Worm (Caenorhabditis elegans) whole organism, L2 larva: ENCODE data around the gene C11H1.5.

Experiments
- ZK546.5 ChIP-seq: sonication (generic microtip); optimal IDR thresholded peaks from 2 replicates; lab custom pipeline; 2017; ENCODE audit warnings: missing biosample characterization, missing genetic modification characterization
- fos-1 ChIP-seq: fragments of 150-350 bp; optimal IDR thresholded peaks from 2 replicates; lab custom pipeline; 2014; ENCODE audit warnings: missing biosample characterization, missing genetic modification characterization
- mdl-1 ChIP-seq, 2 experiments: fragments of 150-350 bp in 1 of 2; sonication (generic microtip) in 1 of 2; optimal IDR thresholded peaks; 2 replicates each; lab custom pipeline; 2017; ENCODE audit warnings: missing biosample characterization in 2 of 2, missing genetic modification characterization in 2 of 2
- nhr-11 ChIP-seq: fragments of 150-350 bp; optimal IDR thresholded peaks from 2 replicates; lab custom pipeline; 2014; ENCODE audit warnings: missing biosample characterization, missing genetic modification characterization
- nhr-12 ChIP-seq: fragments of 150-350 bp; optimal IDR thresholded peaks from 2 replicates; lab custom pipeline; 2014; ENCODE audit warnings: missing biosample characterization, missing genetic modification characterization
- nhr-237 ChIP-seq: fragments of 150-350 bp; optimal IDR thresholded peaks from 2 replicates; lab custom pipeline; 2014; ENCODE audit warnings: missing biosample characterization, missing genetic modification characterization
- nhr-6 ChIP-seq: fragments of 150-350 bp; optimal IDR thresholded peaks from 2 replicates; lab custom pipeline; 2014; ENCODE audit warnings: missing biosample characterization, missing genetic modification characterization
- nhr-77 ChIP-seq: fragments of 150-350 bp; optimal IDR thresholded peaks from 2 replicates; lab custom pipeline; 2014; ENCODE audit warnings: missing biosample characterization, missing genetic modification characterization
- peb-1 ChIP-seq: fragments of 150-350 bp; optimal IDR thresholded peaks from 2 replicates; lab custom pipeline; 2014; ENCODE audit warnings: missing biosample characterization, missing genetic modification characterization
- skn-1 ChIP-seq: sonication (generic microtip); optimal IDR thresholded peaks from 2 replicates; lab custom pipeline; 2017; ENCODE audit warnings: missing biosample characterization, missing genetic modification characterization
- snpc-4 ChIP-seq: fragments of 150-350 bp; optimal IDR thresholded peaks from 2 replicates; lab custom pipeline; 2014; ENCODE audit warnings: missing biosample characterization, missing genetic modification characterization
- unc-62 ChIP-seq: fragments of 150-350 bp; optimal IDR thresholded peaks from 2 replicates; lab custom pipeline; 2014; ENCODE audit warnings: missing biosample characterization, missing genetic modification reagents, missing genetic modification characterization

- no peak for TF ChIP-seq nhr-237
- TF ChIP-seq fos-1 = no peak
- TF ChIP-seq skn-1 (tag; lab: Kevin White, UChicago) = no peak
- no peak for TF ChIP-seq nhr-6 (tag; lab: Kevin White, UChicago)
- no peak for TF ChIP-seq nhr-11 (tag; lab: Kevin White, UChicago)
- no peak for TF ChIP-seq nhr-12 (tag; lab: Kevin White, UChicago)
- no peak for TF ChIP-seq unc-62
- no peak for TF ChIP-seq nhr-77 (tag; lab: Kevin White, UChicago)
- TF ChIP-seq ZK546.5 = no peak
- TF ChIP-seq mdl-1 (tag; optimal IDR thresholded peaks at IDR 0.05; lab: Kevin White, UChicago) = no peak
- TF ChIP-seq peb-1 (tag; lab: Kevin White, UChicago) = no peak
- no peak for TF ChIP-seq snpc-4 (tag; lab: Kevin White, UChicago)
Measured at ce11 chrX:14322793-14323192, 19.8 kb upstream of the C11H1.5 start.
